Fruit fly (Drosophila melanogaster): ENCODE data around the gene CG7120.

DNA sequence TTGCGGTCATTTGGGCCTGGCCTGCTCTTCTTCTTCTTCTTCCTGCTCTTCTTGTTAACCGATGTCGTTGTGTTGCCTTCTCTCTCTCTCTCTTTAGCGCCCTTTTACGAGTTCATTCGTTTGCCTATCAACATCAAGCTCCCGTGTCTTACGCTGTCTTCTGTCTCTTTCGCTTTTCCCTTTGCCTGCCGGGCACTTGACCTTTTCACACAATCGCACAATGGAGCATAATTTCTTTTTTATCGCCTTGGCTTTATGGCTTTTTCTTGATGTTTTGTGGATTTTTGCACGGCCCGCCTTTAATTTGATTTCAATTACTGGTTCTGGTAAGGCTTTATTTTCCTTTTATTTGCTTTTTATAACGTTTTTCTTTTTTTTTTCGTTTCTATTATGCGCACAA lies 25.6 kb downstream of the CG7120 start:
- TF ChIP-seq insv (optimal IDR thresholded peaks at IDR 0.05) = no peak
- TF ChIP-seq h (optimal IDR thresholded peaks at IDR 0.05) = no peak
- TF ChIP-seq psq (optimal IDR thresholded peaks at IDR 0.05) = no peak
- TF ChIP-seq Myc (optimal IDR thresholded peaks at IDR 0.05) = no peak
- no peak for TF ChIP-seq Sin3A (optimal IDR thresholded peaks at IDR 0.05)

Data from Kc167 (cell line).